Worm (Caenorhabditis elegans): ENCODE results near the gene F15G9.2.

DNA sequence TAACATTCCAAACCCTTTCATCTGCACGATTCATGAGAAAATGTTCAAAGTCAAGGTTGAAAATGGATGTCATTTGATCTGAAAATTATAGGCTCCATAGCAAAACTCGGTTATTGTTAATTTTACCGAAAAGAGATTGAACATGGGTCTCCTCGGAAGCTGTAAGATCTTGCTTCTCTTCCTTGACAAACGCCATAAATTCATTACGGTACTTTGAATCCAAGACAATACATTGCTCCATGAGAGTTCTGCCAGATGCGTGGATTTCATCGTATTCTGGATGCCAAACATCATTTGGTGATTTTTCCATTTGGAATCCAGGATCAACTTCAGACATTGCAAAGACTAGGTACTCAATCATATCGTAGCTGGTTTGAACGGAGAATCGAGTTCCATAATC is 47.6 kb downstream of the F15G9.2 start:
- TF ChIP-seq aly-1 (tag; optimal IDR thresholded peaks at IDR 0.05) (no peak), tbx-37 (GFP tag; conservative IDR thresholded peaks at IDR 0.05) (no peak), ama-1 (optimal IDR thresholded peaks at IDR 0.05) (no peak), hmg-4 (GFP tag; optimal IDR thresholded peaks at IDR 0.05) (no peak), scrt-1 (GFP tag; IDR thresholded peaks at IDR 0.05) (no peak), flt-1 (GFP tag; IDR thresholded peaks at IDR 0.05) (no peak), hnd-1 (tag; optimal IDR thresholded peaks at IDR 0.05) (no peak), pes-1 (GFP tag; IDR thresholded peaks at IDR 0.05) (no peak), ceh-13 (GFP tag; optimal IDR thresholded peaks at IDR 0.05) (no peak), tbx-11 (GFP tag; IDR thresholded peaks at IDR 0.05) (no peak), ceh-36 (tag; optimal IDR thresholded peaks at IDR 0.05) (no peak)

Measured in whole organism, early embryonic.